Fruit fly (Drosophila melanogaster): ENCODE data around the gene Snmp1.

The Snmp1 gene

DNA sequence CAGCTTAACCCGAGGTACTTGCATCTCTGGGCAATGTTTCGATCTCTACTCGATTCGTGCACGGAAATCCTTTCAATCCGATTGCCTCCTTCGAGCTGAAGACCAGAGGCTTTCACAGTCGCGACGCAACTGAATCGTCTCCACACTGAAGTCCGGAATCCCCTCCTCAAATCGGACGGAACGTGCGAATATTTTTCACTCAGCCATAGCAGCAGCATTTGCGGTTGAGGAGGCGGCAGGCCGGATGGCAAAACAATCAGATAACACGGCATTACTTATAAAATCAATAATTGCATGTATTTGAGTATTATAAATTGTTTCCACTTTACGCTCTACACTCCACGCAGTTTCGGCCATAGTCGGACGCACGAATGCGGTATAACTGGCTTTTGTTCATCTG is at the start of gene Snmp1:
Gene Snmp1, minus strand, starts transcription at position 101 of the 400 bp plus-strand sequence.
- TF ChIP-seq CTCF (optimal IDR thresholded peaks at IDR 0.05) (no peak), CG8478 (optimal IDR thresholded peaks at IDR 0.05) (no peak)

DNA sequence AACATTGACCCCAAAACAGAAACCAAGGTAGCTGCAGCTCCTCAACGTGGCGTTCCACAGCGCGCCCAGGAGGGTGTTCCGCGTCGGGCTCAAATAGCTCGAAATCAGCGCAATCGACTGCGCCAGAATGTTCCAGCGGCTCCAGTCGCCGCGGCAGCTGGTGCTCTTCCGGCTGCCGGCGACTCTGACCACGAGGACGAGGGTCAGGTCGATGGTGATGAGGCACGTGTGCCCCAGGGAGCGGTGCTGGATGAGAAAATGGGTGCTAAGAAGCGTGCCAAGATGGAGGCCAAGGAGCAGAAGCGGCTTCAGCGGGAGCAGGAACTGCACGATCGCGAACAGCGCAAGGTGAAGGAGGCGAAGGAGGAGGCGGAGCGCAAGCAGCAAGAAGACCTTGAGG is 47.3 kb upstream of the Snmp1 start:
- no peak for TF ChIP-seq CG8478 (optimal IDR thresholded peaks at IDR 0.05)
- TF ChIP-seq CTCF (optimal IDR thresholded peaks at IDR 0.05), result no peak

DNA sequence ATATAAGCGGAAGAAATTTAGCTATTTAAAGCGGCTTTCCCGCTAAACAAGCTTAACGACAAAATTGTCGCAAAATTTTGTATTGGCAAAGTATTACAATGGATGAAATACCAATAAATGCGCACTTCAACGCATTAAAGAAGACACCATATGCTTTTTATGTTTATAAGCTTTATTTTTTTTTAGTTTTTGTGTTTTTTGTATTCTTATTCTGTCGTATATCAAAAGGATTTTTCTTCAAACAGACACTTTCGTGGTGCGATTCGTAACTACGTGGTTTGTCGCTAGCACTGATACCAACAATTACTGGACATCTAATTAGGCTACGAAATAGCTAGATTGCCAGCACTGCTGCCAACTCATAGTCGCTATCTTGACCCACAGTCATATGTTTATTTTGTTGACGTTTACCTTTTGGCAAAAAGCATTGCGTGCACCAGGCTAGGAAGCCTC is 46.7 kb upstream of the Snmp1 start, which contains the start of gene Ddrgk1:
Gene Ddrgk1, plus strand, starts transcription at position 387 of the 453 bp plus-strand sequence.
- TF ChIP-seq CG8478 (optimal IDR thresholded peaks at IDR 0.05) (no peak), CTCF (optimal IDR thresholded peaks at IDR 0.05) (peak; percentile 2 to 19)

- TF ChIP-seq CTCF (optimal IDR thresholded peaks at IDR 0.05) (no peak), CG8478 (optimal IDR thresholded peaks at IDR 0.05) (no peak)
Measured at dm6 chr3R:21210081-21210480, 42.1 kb upstream of the Snmp1 start.

- TF ChIP-seq CTCF (optimal IDR thresholded peaks at IDR 0.05) (no peak), CG8478 (optimal IDR thresholded peaks at IDR 0.05) (no peak)
Measured at dm6 chr3R:21206802-21207238, 38.8 kb upstream of the Snmp1 start.

dm6 chr3R:21206327-21206728 is 38.3 kb upstream of the Snmp1 start:
- TF ChIP-seq CTCF (optimal IDR thresholded peaks at IDR 0.05), result no peak
- no peak for TF ChIP-seq CG8478 (optimal IDR thresholded peaks at IDR 0.05)

dm6 chr3R:21205680-21206326 is 37.8 kb upstream of the Snmp1 start:
- TF ChIP-seq CTCF (optimal IDR thresholded peaks at IDR 0.05) (no peak), CG8478 (optimal IDR thresholded peaks at IDR 0.05) (no peak)

dm6 chr3R:21204500-21205167 is 36.6 kb upstream of the Snmp1 start:
- TF ChIP-seq CG8478 (optimal IDR thresholded peaks at IDR 0.05), result no peak
- TF ChIP-seq CTCF (optimal IDR thresholded peaks at IDR 0.05), result no peak

dm6 chr3R:21203660-21204499 is 35.9 kb upstream of the Snmp1 start:
- TF ChIP-seq CTCF (optimal IDR thresholded peaks at IDR 0.05), result no peak
- no peak for TF ChIP-seq CG8478 (optimal IDR thresholded peaks at IDR 0.05)

- no peak for TF ChIP-seq CG8478 (optimal IDR thresholded peaks at IDR 0.05)
- peak in 1 of 2 experiments; percentile 33 for TF ChIP-seq CTCF (optimal IDR thresholded peaks at IDR 0.05)
Measured at dm6 chr3R:21203135-21203534, 35.1 kb upstream of the Snmp1 start.

- TF ChIP-seq CTCF (optimal IDR thresholded peaks at IDR 0.05) (no peak), CG8478 (optimal IDR thresholded peaks at IDR 0.05) (no peak)
Measured at dm6 chr3R:21201627-21202026, 33.6 kb upstream of the Snmp1 start.

- no peak for TF ChIP-seq CG8478 (optimal IDR thresholded peaks at IDR 0.05)
- no peak for TF ChIP-seq CTCF (optimal IDR thresholded peaks at IDR 0.05)
Measured at dm6 chr3R:21199953-21200368, 32.0 kb upstream of the Snmp1 start.

- TF ChIP-seq CTCF (optimal IDR thresholded peaks at IDR 0.05) (no peak), CG8478 (optimal IDR thresholded peaks at IDR 0.05) (no peak)
Measured at dm6 chr3R:21199085-21199899, 31.3 kb upstream of the Snmp1 start.

dm6 chr3R:21198073-21198472 is 30.1 kb upstream of the Snmp1 start:
- no peak for TF ChIP-seq CG8478 (optimal IDR thresholded peaks at IDR 0.05)

dm6 chr3R:21197566-21197965 is 29.6 kb upstream of the Snmp1 start:
- TF ChIP-seq CTCF (optimal IDR thresholded peaks at IDR 0.05), result no peak

Data from S2 (cell line).